Fruit fly (Drosophila melanogaster): ENCODE measurements around the gene Gr68a.

Gr68a gene

DNA sequence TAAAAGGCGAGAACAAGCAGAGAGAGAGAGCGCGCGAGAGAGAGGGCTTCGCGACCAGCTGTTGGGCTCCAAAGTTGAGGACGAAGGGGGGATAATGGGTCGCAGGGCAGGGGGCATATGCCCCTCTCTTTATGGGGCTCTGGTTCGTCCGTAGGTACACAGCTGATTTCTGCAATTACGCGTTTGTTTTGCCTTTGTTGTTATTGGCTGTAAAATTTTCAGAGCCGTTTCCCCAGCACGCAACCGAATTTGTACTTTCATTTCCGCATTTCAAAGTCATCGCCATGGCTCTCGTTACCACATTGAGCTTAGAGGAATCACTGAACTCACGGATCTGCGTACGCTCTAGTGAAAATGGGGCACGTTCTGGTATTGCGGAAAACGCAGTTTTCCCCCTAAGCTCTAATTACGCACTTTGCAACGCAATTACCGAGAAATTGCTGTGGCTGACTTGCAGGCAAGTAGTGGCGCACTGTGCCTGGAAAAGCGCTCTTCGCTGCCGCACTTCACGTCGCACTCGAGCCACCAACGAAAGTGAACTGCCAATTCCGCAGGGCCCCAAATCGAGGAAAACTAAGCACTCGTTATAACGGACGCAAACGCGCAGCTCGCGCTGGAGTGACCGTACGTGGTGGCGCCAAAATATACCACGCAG lies 43.0 kb upstream of the Gr68a start, which contains the start of gene CG11658 (continued):
- TF ChIP-seq bsh (GFP tag; optimal IDR thresholded peaks at IDR 0.05) (peak in 1 of 2 experiments; percentile 62), CG10209 (GFP tag; optimal IDR thresholded peaks at IDR 0.05) (no peak), MBD-R2 (GFP tag; IDR thresholded peaks at IDR 0.05) (peak; percentile 16; the same call in 1 of the 2 replicates), cato (GFP tag; optimal IDR thresholded peaks at IDR 0.05; ENCODE audit: borderline replicate concordance) (no peak), gfzf (GFP tag; optimal IDR thresholded peaks at IDR 0.05) (no peak), Asciz (GFP tag; optimal IDR thresholded peaks at IDR 0.05) (no peak), crp (GFP tag; optimal IDR thresholded peaks at IDR 0.05) (peak in 1 of 2 experiments; percentile 84), CG13287 (GFP tag; IDR thresholded peaks at IDR 0.05; ENCODE audit: partially characterized antibody) (peak; percentile 46), CG33557 (GFP tag; optimal IDR thresholded peaks at IDR 0.05) (no peak), CG9727 (GFP tag; optimal IDR thresholded peaks at IDR 0.05) (no peak), CG18619 (GFP tag; optimal IDR thresholded peaks at IDR 0.05) (peak; percentile 11), CG10543 (GFP tag; optimal IDR thresholded peaks at IDR 0.05) (peak; percentile 63), CG12659 (GFP tag; optimal IDR thresholded peaks at IDR 0.05) (peak; percentile 60), Eip74EF (GFP tag; optimal IDR thresholded peaks at IDR 0.05) (peak in 1 of 2 experiments; percentile 92), Atf6 (GFP tag; IDR thresholded peaks at IDR 0.05) (peak; percentile 54; the same call in 1 of the 2 replicates), odd (GFP tag; optimal IDR thresholded peaks at IDR 0.05) (peak; percentile 4), Myb (GFP tag; optimal IDR thresholded peaks at IDR 0.05) (peak; percentile 82), sc (optimal IDR thresholded peaks at IDR 0.05) (no peak), sc (GFP tag; optimal IDR thresholded peaks at IDR 0.05) (no peak), CG8944 (GFP tag; optimal IDR thresholded peaks at IDR 0.05) (no peak), cad (GFP tag; optimal IDR thresholded peaks at IDR 0.05) (no peak), Oli (tag; optimal IDR thresholded peaks at IDR 0.05) (no peak), CG1024 (GFP tag; IDR thresholded peaks at IDR 0.05) (peak; percentile 7; the same call in 1 of the 2 replicates), CG17568 (GFP tag; optimal IDR thresholded peaks at IDR 0.05) (no peak), CG11456 (GFP tag; IDR thresholded peaks at IDR 0.05) (no peak), CG3281 (GFP tag; optimal IDR thresholded peaks at IDR 0.05) (peak; percentile 5), CG14860 (GFP tag; IDR thresholded peaks at IDR 0.05; ENCODE audit: partially characterized antibody) (0 out of 3 replicates have a peak, but pooled peaks have one; percentile 21), Gug (GFP tag; IDR thresholded peaks at IDR 0.05) (peak; percentile 36; the same call in 3 of the 4 replicates), sens-2 (GFP tag; IDR thresholded peaks at IDR 0.05) (no peak), CG17361 (GFP tag; IDR thresholded peaks at IDR 0.05) (no peak; the same call in 2 of the 3 replicates), CG17829 (tag; optimal IDR thresholded peaks at IDR 0.05) (no peak), shn (GFP tag; optimal IDR thresholded peaks at IDR 0.05) (no peak), Doc2 (GFP tag; IDR thresholded peaks at IDR 0.05) (no peak), gsb (GFP tag; IDR thresholded peaks at IDR 0.05) (0 out of 2 replicates have a peak, but pooled peaks have one; percentile 11), MESR4 (GFP tag; optimal IDR thresholded peaks at IDR 0.05) (peak; percentile 49), dmrt11E (tag; optimal IDR thresholded peaks at IDR 0.05) (no peak), CG17359 (tag; optimal IDR thresholded peaks at IDR 0.05) (peak; percentile 3), p53 (GFP tag; optimal IDR thresholded peaks at IDR 0.05) (no peak), salm (tag; optimal IDR thresholded peaks at IDR 0.05) (no peak), CG16815 (GFP tag; optimal IDR thresholded peaks at IDR 0.05) (no peak), Sry-δ (GFP tag; optimal IDR thresholded peaks at IDR 0.05) (no peak), gro (GFP tag; optimal IDR thresholded peaks at IDR 0.05) (peak; percentile 41), Optix (GFP tag; IDR thresholded peaks at IDR 0.05) (0 out of 3 replicates have a peak, but pooled peaks have one; percentile 24), Bgb (GFP tag; IDR thresholded peaks at IDR 0.05; ENCODE audit: partially characterized antibody) (peak; percentile 26), GATAe (GFP tag; conservative IDR thresholded peaks at IDR 0.05) (no peak), sr (GFP tag; IDR thresholded peaks at IDR 0.05) (peak; percentile 49; the same call in 1 of the 3 replicates), CG12942 (GFP tag; optimal IDR thresholded peaks at IDR 0.05) (no peak), bbx (GFP tag; IDR thresholded peaks at IDR 0.05; ENCODE audit: partially characterized antibody) (peak; percentile 43; the same call in 1 of the 2 replicates)

Measured in whole organism, embryonic.